Worm (Caenorhabditis elegans) whole organism, young adult: ENCODE measurements around the gene F46F5.14.

ENCODE experiments used
- B0019.2 ChIP-seq: fragments of 200-800 bp; sonication (Bioruptor generic); conservative IDR thresholded peaks from 2 replicates; pipeline ENCODE4 v1.3.6; 2022; ENCODE audit warnings: missing genetic modification reagents, missing genetic modification characterization, missing compliant biosample characterization
- B0261.1 ChIP-seq: sonication (generic microtip); optimal IDR thresholded peaks from 2 replicates; lab custom pipeline; 2016; ENCODE audit warnings: mild to moderate bottlenecking, missing genetic modification characterization, moderate library complexity, missing compliant biosample characterization
- B0336.3 ChIP-seq: fragments of 200-800 bp; sonication (Bioruptor generic); IDR thresholded peaks from 2 replicates; pipeline ENCODE4 v1.3.6; 2022; ENCODE audit warnings: missing genetic modification characterization, missing compliant biosample characterization
- F33H1.4 ChIP-seq: fragments of 200-800 bp; sonication (Bioruptor generic); IDR thresholded peaks from 2 replicates; pipeline ENCODE4 v1.3.6; 2022; ENCODE audit warnings: missing genetic modification reagents, missing genetic modification characterization, missing compliant biosample characterization
- F52B5.7 ChIP-seq: sonication (generic microtip); optimal IDR thresholded peaks from 2 replicates; lab custom pipeline; 2016; ENCODE audit warnings: mild to moderate bottlenecking, missing genetic modification characterization, missing compliant biosample characterization
- K11D2.4 ChIP-seq: fragments of 200-800 bp; sonication (Bioruptor generic); IDR thresholded peaks from 2 replicates; pipeline ENCODE4 v1.3.6; 2022; ENCODE audit warnings: missing genetic modification reagents, missing genetic modification characterization, missing compliant biosample characterization
- T07F8.4 ChIP-seq: sonication (generic microtip); optimal IDR thresholded peaks from 2 replicates; lab custom pipeline; 2016; ENCODE audit warnings: mild to moderate bottlenecking, missing genetic modification characterization, moderate library complexity, missing compliant biosample characterization
- aptf-2 ChIP-seq: fragments of 200-800 bp; sonication (Bioruptor generic); conservative IDR thresholded peaks from 2 replicates; pipeline ENCODE4 v1.3.6; 2022; ENCODE audit warnings: missing genetic modification reagents, missing genetic modification characterization, missing compliant biosample characterization
- cebp-2 ChIP-seq: fragments of 200-800 bp; sonication (Bioruptor generic); IDR thresholded peaks from 2 replicates; pipeline ENCODE4 v1.3.6; 2022; ENCODE audit warnings: missing genetic modification characterization, missing compliant biosample characterization
- ceh-100 ChIP-seq: fragments of 200-800 bp; sonication (Bioruptor generic); IDR thresholded peaks from 2 replicates; pipeline ENCODE4 v1.3.6; 2022; ENCODE audit warnings: missing genetic modification reagents, missing genetic modification characterization, missing compliant biosample characterization
- ceh-58 ChIP-seq: fragments of 200-800 bp; sonication (Bioruptor generic); IDR thresholded peaks from 2 replicates; pipeline ENCODE4 v1.3.6; 2022; ENCODE audit warnings: missing genetic modification characterization, missing compliant biosample characterization
- ceh-79 ChIP-seq: sonication (generic microtip); optimal IDR thresholded peaks from 2 replicates; lab custom pipeline; 2017; ENCODE audit warnings: mild to moderate bottlenecking, missing genetic modification characterization, missing compliant biosample characterization
- dpl-1 ChIP-seq: fragments of 150-350 bp; optimal IDR thresholded peaks from 2 replicates; lab custom pipeline; 2014; ENCODE audit warnings: missing biosample characterization, missing genetic modification reagents, missing genetic modification characterization
- efl-1 ChIP-seq: fragments of 150-350 bp; optimal IDR thresholded peaks from 2 replicates; lab custom pipeline; 2014; ENCODE audit warnings: missing biosample characterization, missing genetic modification reagents, missing genetic modification characterization
- fkh-3 ChIP-seq: sonication (generic microtip); optimal IDR thresholded peaks from 2 replicates; lab custom pipeline; 2016; ENCODE audit warnings: mild to moderate bottlenecking, missing genetic modification characterization, missing compliant biosample characterization
- him-1 ChIP-seq: sonication (generic microtip); optimal IDR thresholded peaks from 2 replicates; lab custom pipeline; 2016; ENCODE audit warnings: missing genotype, missing genetic modification reagents, missing genetic modification characterization, missing compliant biosample characterization
- hmg-1.2 ChIP-seq: fragments of 200-800 bp; sonication (Bioruptor generic); IDR thresholded peaks from 2 replicates; pipeline ENCODE4 v1.3.6; 2022; ENCODE audit warnings: missing genetic modification reagents, missing genetic modification characterization, missing compliant biosample characterization
- hmg-20 ChIP-seq: fragments of 200-800 bp; sonication (Bioruptor generic); IDR thresholded peaks from 2 replicates; pipeline ENCODE4 v1.3.6; 2022; ENCODE audit warnings: missing genetic modification reagents, missing genetic modification characterization, missing compliant biosample characterization
- lin-40 ChIP-seq: sonication (generic microtip); optimal IDR thresholded peaks from 2 replicates; lab custom pipeline; 2016; ENCODE audit warnings: missing genetic modification characterization, mild to moderate bottlenecking, missing compliant biosample characterization, missing genotype, missing genetic modification reagents
- madf-6 ChIP-seq: fragments of 200-800 bp; sonication (Bioruptor generic); IDR thresholded peaks from 2 replicates; pipeline ENCODE4 v1.3.6; 2022; ENCODE audit warnings: missing genetic modification reagents, missing genetic modification characterization, missing compliant biosample characterization
- mcd-1 ChIP-seq: fragments of 200-800 bp; sonication (Bioruptor generic); IDR thresholded peaks from 2 replicates; pipeline ENCODE4 v1.3.6; 2022; ENCODE audit warnings: missing genetic modification reagents, missing genetic modification characterization, missing compliant biosample characterization
- mes-4 ChIP-seq: sonication (generic microtip); optimal IDR thresholded peaks from 2 replicates; lab custom pipeline; 2016; ENCODE audit warnings: missing genotype, missing genetic modification characterization, missing compliant biosample characterization
- nfyb-1 ChIP-seq: fragments of 200-800 bp; sonication (Bioruptor generic); IDR thresholded peaks from 2 replicates; pipeline ENCODE4 v1.3.6; 2022; ENCODE audit warnings: missing genetic modification reagents, missing genetic modification characterization, missing compliant biosample characterization
- nhr-120 ChIP-seq: fragments of 200-800 bp; sonication (Bioruptor generic); IDR thresholded peaks from 2 replicates; pipeline ENCODE4 v1.3.6; 2022; ENCODE audit warnings: missing genetic modification characterization, missing compliant biosample characterization
- nhr-27 ChIP-seq: fragments of 200-800 bp; sonication (Bioruptor generic); optimal IDR thresholded peaks from 2 replicates; lab custom pipeline; 2018; ENCODE audit warnings: mild to moderate bottlenecking, missing genetic modification characterization, moderate library complexity, missing compliant biosample characterization
- pbrm-1 ChIP-seq: fragments of 200-800 bp; sonication (Bioruptor generic); IDR thresholded peaks from 2 replicates; pipeline ENCODE4 v1.3.6; 2022; ENCODE audit warnings: missing genetic modification reagents, missing genetic modification characterization, missing compliant biosample characterization
- rpc-1 ChIP-seq, 2 experiments: fragments of 150-350 bp in 1 of 2; sonication (generic microtip) in 1 of 2; optimal IDR thresholded peaks; 2 replicates each; lab custom pipeline; 2014 to 2018; ENCODE audit warnings: missing biosample characterization in 1 of 2, missing genetic modification characterization in 1 of 2, missing genetic modification reagents in 1 of 2, missing genotype in 1 of 2
- sdz-38 ChIP-seq: sonication (generic microtip); optimal IDR thresholded peaks from 2 replicates; lab custom pipeline; 2016; ENCODE audit warnings: missing genotype, missing genetic modification characterization, missing compliant biosample characterization
- sea-2 ChIP-seq: fragments of 200-800 bp; sonication (Bioruptor generic); IDR thresholded peaks from 2 replicates; pipeline ENCODE4 v1.3.6; 2022; ENCODE audit warnings: missing genetic modification characterization, missing compliant biosample characterization
- snpc-3.4 ChIP-seq: sonication (generic microtip); optimal IDR thresholded peaks from 2 replicates; lab custom pipeline; 2017; ENCODE audit warnings: missing genetic modification characterization, mild to moderate bottlenecking, missing compliant biosample characterization, antibody characterized with exemption, moderate library complexity, missing genotype, missing genetic modification reagents
- tbp1 ChIP-seq: fragments of 200-800 bp; sonication (Bioruptor generic); optimal IDR thresholded peaks from 2 replicates; lab custom pipeline; 2018; ENCODE audit warnings: mild to moderate bottlenecking, missing genetic modification characterization, missing compliant biosample characterization
- tbx-9 ChIP-seq: sonication (generic microtip); optimal IDR thresholded peaks from 2 replicates; lab custom pipeline; 2016; ENCODE audit warnings: borderline replicate concordance, missing genetic modification characterization, inconsistent platforms, missing compliant biosample characterization
- xnd-1 ChIP-seq: sonication (generic microtip); optimal IDR thresholded peaks from 2 replicates; lab custom pipeline; 2016; ENCODE audit warnings: missing genotype, missing genetic modification reagents, missing genetic modification characterization, missing compliant biosample characterization
- ztf-18 ChIP-seq: sonication (generic microtip); optimal IDR thresholded peaks from 2 replicates; lab custom pipeline; 2016; ENCODE audit warnings: missing genotype, mild to moderate bottlenecking, missing genetic modification characterization, missing compliant biosample characterization
- ztf-22 ChIP-seq: fragments of 200-800 bp; sonication (Bioruptor generic); optimal IDR thresholded peaks from 2 replicates; lab custom pipeline; 2018; ENCODE audit warnings: mild to moderate bottlenecking, missing genetic modification characterization, moderate library complexity, missing compliant biosample characterization

F46F5.14 gene

ce11 chrII:783532-783931 is 16.3 kb upstream of the F46F5.14 start, which contains the start of gene Y39F10A.6:
Gene Y39F10A.6 (minus strand): TSS chrII:783632.
- TF ChIP-seq ceh-100 (GFP tag; lab: Robert Waterston, UW) = no peak

ce11 chrII:786938-787337 is 12.9 kb upstream of the F46F5.14 start, which contains the start of gene F46F5.16:
Gene F46F5.16 (plus strand): TSS chrII:787238.
- TF ChIP-seq sea-2 = no peak
- no peak for TF ChIP-seq madf-6 (GFP tag; lab: Robert Waterston, UW)
- no peak for TF ChIP-seq nhr-120 (GFP tag; lab: Robert Waterston, UW)
- no peak for TF ChIP-seq rpc-1 (optimal IDR thresholded peaks at IDR 0.05; lab: Kevin White, UChicago)
- TF ChIP-seq rpc-1 (tag; optimal IDR thresholded peaks at IDR 0.05; lab: Kevin White, UChicago) = no peak
- TF ChIP-seq ceh-79 = no peak
- no peak for TF ChIP-seq F33H1.4 (GFP tag; lab: Robert Waterston, UW)
- no peak for TF ChIP-seq aptf-2 (GFP tag; lab: Robert Waterston, UW)
- no peak for TF ChIP-seq fkh-3 (tag; lab: Kevin White, UChicago)
- no peak for TF ChIP-seq ztf-22 (GFP tag; lab: Kevin White, UChicago)
- TF ChIP-seq lin-40 (tag; lab: Kevin White, UChicago) = no peak
- no peak for TF ChIP-seq F52B5.7 (tag; lab: Kevin White, UChicago)
- TF ChIP-seq efl-1 = no peak
- TF ChIP-seq T07F8.4 (tag; lab: Kevin White, UChicago) = no peak
- no peak for TF ChIP-seq nhr-27 (tag; lab: Kevin White, UChicago)
- TF ChIP-seq ztf-18 (tag; lab: Kevin White, UChicago) = no peak
- no peak for TF ChIP-seq mcd-1 (GFP tag; lab: Robert Waterston, UW)
- TF ChIP-seq, all 124 proteins: peak for 0

DNA sequence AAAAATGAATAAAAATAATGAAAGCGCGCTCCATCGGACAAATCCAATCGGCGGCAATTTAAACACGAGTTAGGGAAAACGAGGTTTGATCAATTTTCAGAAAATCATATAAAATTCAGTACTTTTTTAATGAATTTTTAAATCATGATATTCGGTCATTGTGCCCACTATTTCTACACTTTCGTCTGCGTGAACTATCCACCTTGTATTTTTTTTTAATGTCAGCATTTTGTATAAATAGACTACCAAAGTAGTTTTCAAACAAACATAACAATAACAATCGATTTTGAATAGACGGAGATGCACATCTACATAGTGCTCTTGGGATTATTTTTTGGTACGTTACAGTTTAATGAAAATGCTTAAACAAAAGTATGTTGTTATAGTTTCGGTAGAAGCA is 11.7 kb upstream of the F46F5.14 start, which contains the start of gene F46F5.15:
Gene F46F5.15 (plus strand): TSS at position 301 of the 400 bp plus-strand sequence.
- TF ChIP-seq mes-4 (tag; lab: Kevin White, UChicago) (no peak), nfyb-1 (GFP tag; lab: Robert Waterston, UW) (no peak), xnd-1 (tag; lab: Kevin White, UChicago) (no peak)

DNA sequence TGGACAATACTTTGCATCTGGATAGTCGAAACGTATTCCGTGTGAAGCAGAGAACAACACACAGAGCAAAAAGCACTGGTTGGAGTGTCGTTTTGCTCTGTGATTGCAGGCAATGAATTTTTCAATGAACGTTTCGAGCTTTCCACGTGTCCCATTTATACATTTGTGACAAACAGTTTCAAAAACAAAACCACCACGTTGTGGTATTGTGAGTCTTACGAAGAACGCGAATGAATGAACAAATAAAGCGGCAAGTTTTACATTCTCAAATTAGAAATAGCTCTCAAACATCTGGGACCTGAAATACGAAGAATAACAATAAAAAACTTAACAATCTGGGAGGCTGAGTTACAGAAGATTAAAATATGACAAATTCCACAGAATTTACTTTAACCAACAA is 8.0 kb upstream of the F46F5.14 start, which contains the start of gene F46F5.1:
Gene F46F5.1 (minus strand): TSS at position 101 of the 400 bp plus-strand sequence.
- no peak for TF ChIP-seq tbx-9 (tag; lab: Kevin White, UChicago)
- TF ChIP-seq K11D2.4 (GFP tag; lab: Robert Waterston, UW) = no peak
- no peak for TF ChIP-seq snpc-3.4
- TF ChIP-seq ceh-100 (GFP tag; lab: Robert Waterston, UW) = no peak
- TF ChIP-seq nhr-27 (tag; lab: Kevin White, UChicago) = no peak
- no peak for TF ChIP-seq B0261.1 (tag; lab: Kevin White, UChicago)
- TF ChIP-seq dpl-1 = no peak
- TF ChIP-seq pbrm-1 (GFP tag; lab: Robert Waterston, UW) = no peak
- no peak for TF ChIP-seq hmg-20 (GFP tag; lab: Robert Waterston, UW)
- no peak for TF ChIP-seq B0019.2
- TF ChIP-seq tbp1 (GFP tag; lab: Kevin White, UChicago) = no peak

ce11 chrII:796916-797315 is 2.9 kb upstream of the F46F5.14 start:
- TF ChIP-seq B0336.3 (GFP tag; lab: Robert Waterston, UW) = no peak
- no peak for TF ChIP-seq T07F8.4 (tag; lab: Kevin White, UChicago)
- no peak for TF ChIP-seq hmg-1.2
- TF ChIP-seq ceh-58 (GFP tag; lab: Robert Waterston, UW) = no peak
- no peak for TF ChIP-seq F33H1.4 (GFP tag; lab: Robert Waterston, UW)
- no peak for TF ChIP-seq him-1 (tag; lab: Kevin White, UChicago)
- TF ChIP-seq efl-1 = no peak
- TF ChIP-seq nhr-27 (tag; lab: Kevin White, UChicago) = no peak
- TF ChIP-seq cebp-2 = no peak
- no peak for TF ChIP-seq snpc-3.4
- TF ChIP-seq sdz-38 (tag; lab: Kevin White, UChicago) = no peak
- TF ChIP-seq, all 124 proteins: peak for 0
